Worm (Caenorhabditis elegans) whole organism, mixed stage, embryonic: ENCODE measurements around the gene C25E10.11.

Source experiments
- blmp-1 ChIP-seq: fragments of 150-350 bp; optimal IDR thresholded peaks from 2 replicates; lab custom pipeline; 2014; ENCODE audit warnings: missing biosample characterization, missing genetic modification characterization
- ceh-43 ChIP-seq: fragments of 200-800 bp; sonication (Bioruptor generic); optimal IDR thresholded peaks from 2 replicates; lab custom pipeline; 2018; ENCODE audit warnings: mild to moderate bottlenecking, missing genetic modification characterization, moderate library complexity, missing compliant biosample characterization
- elt-3 ChIP-seq: fragments of 150-350 bp; optimal IDR thresholded peaks from 2 replicates; lab custom pipeline; 2014; ENCODE audit warnings: missing biosample characterization, missing genetic modification characterization
- mep-1 ChIP-seq: fragments of 150-350 bp; optimal IDR thresholded peaks from 2 replicates; lab custom pipeline; 2017; ENCODE audit warnings: missing biosample characterization, missing genetic modification reagents, missing genetic modification characterization, inconsistent platforms
- nhr-237 ChIP-seq: fragments of 150-350 bp; optimal IDR thresholded peaks from 2 replicates; lab custom pipeline; 2014; ENCODE audit warnings: missing biosample characterization, missing genetic modification characterization
- nhr-28 ChIP-seq: fragments of 150-350 bp; optimal IDR thresholded peaks from 2 replicates; lab custom pipeline; 2014; ENCODE audit warnings: missing biosample characterization, missing genetic modification characterization
- nhr-76 ChIP-seq: sonication (generic microtip); optimal IDR thresholded peaks from 2 replicates; lab custom pipeline; 2017; ENCODE audit warnings: missing biosample characterization, missing genetic modification characterization
- pha-4 ChIP-seq: fragments of 150-350 bp; optimal IDR thresholded peaks from 2 replicates; lab custom pipeline; 2018; ENCODE audit warnings: missing biosample characterization, missing genetic modification reagents, missing genetic modification characterization
- sptf-1 ChIP-seq: sonication (generic microtip); optimal IDR thresholded peaks from 2 replicates; lab custom pipeline; 2017; ENCODE audit warnings: mild to moderate bottlenecking, missing genetic modification characterization, moderate library complexity, missing compliant biosample characterization

- TF ChIP-seq mep-1 (tag; lab: Kevin White, UChicago) (no peak), sptf-1 (tag; lab: Kevin White, UChicago) (no peak), ceh-43 (GFP tag; lab: Kevin White, UChicago) (no peak), nhr-237 (no peak), blmp-1 (tag; lab: Kevin White, UChicago) (no peak), pha-4 (tag; lab: Kevin White, UChicago) (no peak), elt-3 (tag; lab: Kevin White, UChicago) (no peak), nhr-76 (no peak), nhr-28 (tag; lab: Kevin White, UChicago) (no peak)
These were observed 17.3 kb upstream of the C25E10.11 start for ce11 chrV:9075827-9076226.
